Fruit fly (Drosophila melanogaster): ENCODE data around the gene CG1674.

DNA sequence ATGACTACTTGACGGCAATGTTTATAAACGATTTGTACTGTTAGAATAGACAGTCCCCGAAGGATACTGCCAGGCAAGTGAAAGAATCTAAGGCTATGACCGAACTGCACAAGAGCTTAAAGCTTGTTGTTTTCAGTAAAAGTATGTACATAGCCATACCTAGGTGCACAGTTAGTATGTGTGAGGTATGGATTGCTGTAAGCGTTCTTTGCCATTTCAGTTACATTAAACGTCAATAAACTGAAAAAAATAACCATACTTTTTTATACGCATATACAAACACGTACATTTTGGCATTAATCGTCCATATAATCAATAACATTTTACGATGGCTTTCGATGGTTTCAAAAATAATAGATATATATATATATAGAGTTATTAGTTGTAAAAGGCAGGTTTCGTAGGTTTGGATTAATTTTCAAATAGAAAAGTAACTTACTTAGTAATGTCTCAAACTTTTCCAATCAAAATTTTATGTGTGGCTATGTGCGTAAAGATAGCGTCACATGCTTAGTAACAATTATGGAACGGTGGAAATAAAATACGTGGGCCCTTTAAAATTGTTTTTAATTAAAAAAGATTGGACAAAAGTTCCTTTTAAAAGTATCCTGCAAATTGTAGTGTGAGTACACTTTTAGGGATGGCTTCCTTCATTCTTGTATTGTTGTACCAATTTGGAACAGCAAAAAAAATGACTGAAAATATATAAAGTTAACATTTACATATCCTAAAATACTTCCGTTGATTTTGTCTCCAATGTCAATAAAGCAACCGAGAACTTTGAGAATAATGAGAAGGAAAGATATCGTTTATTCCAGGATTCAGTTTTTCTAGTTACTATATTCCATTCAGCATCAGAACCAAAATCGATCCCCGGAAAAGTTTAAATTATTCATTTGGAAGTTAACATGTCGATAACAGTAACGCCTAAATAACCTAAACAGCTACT is 36.9 kb upstream of the CG1674 start, which contains the start of gene Abcd1:
- TF ChIP-seq CG8478 (optimal IDR thresholded peaks at IDR 0.05) (no peak), CTCF (optimal IDR thresholded peaks at IDR 0.05) (no peak)

Measured in S2 (cell line).